Worm (Caenorhabditis elegans): ENCODE measurements around the gene athp-3.
A peak's percentile ranks its signal among the peaks of the same experiment; 100 is the strongest.

The athp-3 gene

ce11 chrIV:17088849-17089248 lies 40.7 kb upstream of the athp-3 start, which contains the start of gene Y116A8C.43 (continued):
- TF ChIP-seq B0336.3 (GFP tag; IDR thresholded peaks at IDR 0.05) (peak; percentile 68; the same call in 1 of the 2 replicates), snpc-1.1 (tag; optimal IDR thresholded peaks at IDR 0.05; ENCODE audit: insufficient read depth) (no peak), atf-7 (tag; optimal IDR thresholded peaks at IDR 0.05) (no peak), ekl-4 (GFP tag; IDR thresholded peaks at IDR 0.05) (peak; percentile 65; the same call in 1 of the 2 replicates), bed-1 (GFP tag; IDR thresholded peaks at IDR 0.05) (no peak), T26A5.8 (tag; optimal IDR thresholded peaks at IDR 0.05) (no peak), ceh-91 (GFP tag; IDR thresholded peaks at IDR 0.05) (no peak), let-526 (GFP tag; IDR thresholded peaks at IDR 0.05) (no peak), Y53G8AR.9 (GFP tag; conservative IDR thresholded peaks at IDR 0.05) (peak; percentile 76), attf-6 (GFP tag; IDR thresholded peaks at IDR 0.05) (peak; percentile 92), zim-3 (tag; optimal IDR thresholded peaks at IDR 0.05) (peak; percentile 57), let-607 (tag; optimal IDR thresholded peaks at IDR 0.05) (no peak), F49E8.2 (tag; optimal IDR thresholded peaks at IDR 0.05; ENCODE audit: insufficient read depth) (peak; percentile 65), nhr-120 (GFP tag; IDR thresholded peaks at IDR 0.05) (no peak), die-1 (tag; optimal IDR thresholded peaks at IDR 0.05) (peak; percentile 34), ceh-58 (GFP tag; IDR thresholded peaks at IDR 0.05) (no peak), bed-2 (GFP tag; IDR thresholded peaks at IDR 0.05) (no peak), mes-4 (tag; optimal IDR thresholded peaks at IDR 0.05) (peak; percentile 31), sdz-38 (tag; optimal IDR thresholded peaks at IDR 0.05) (no peak), ztf-22 (GFP tag; optimal IDR thresholded peaks at IDR 0.05) (no peak), tbx-9 (tag; optimal IDR thresholded peaks at IDR 0.05; ENCODE audit: borderline replicate concordance) (no peak), lsl-1 (GFP tag; optimal IDR thresholded peaks at IDR 0.05) (no peak), sptf-2 (GFP tag; optimal IDR thresholded peaks at IDR 0.05) (no peak), aptf-2 (GFP tag; conservative IDR thresholded peaks at IDR 0.05) (no peak), tbp1 (GFP tag; optimal IDR thresholded peaks at IDR 0.05) (peak; percentile 44), K11D2.4 (GFP tag; IDR thresholded peaks at IDR 0.05) (no peak), nhr-179 (tag; optimal IDR thresholded peaks at IDR 0.05) (no peak), Y53F4B.3 (GFP tag; IDR thresholded peaks at IDR 0.05) (no peak), madf-10 (tag; optimal IDR thresholded peaks at IDR 0.05) (no peak), rcor-1 (GFP tag; IDR thresholded peaks at IDR 0.05) (peak; percentile 38; the same call in 1 of the 2 replicates), attf-3 (GFP tag; conservative IDR thresholded peaks at IDR 0.05) (no peak), lin-40 (tag; optimal IDR thresholded peaks at IDR 0.05) (no peak), madf-3 (GFP tag; IDR thresholded peaks at IDR 0.05) (0 out of 2 replicates have a peak, but pooled peaks have one; percentile 59), madf-6 (GFP tag; IDR thresholded peaks at IDR 0.05) (peak; percentile 39; the same call in 1 of the 2 replicates), gei-17 (GFP tag; optimal IDR thresholded peaks at IDR 0.05) (no peak), nhr-27 (tag; optimal IDR thresholded peaks at IDR 0.05) (peak; percentile 8), tlf-1 (GFP tag; optimal IDR thresholded peaks at IDR 0.05) (peak; percentile 43), mxl-1 (tag; optimal IDR thresholded peaks at IDR 0.05) (peak; percentile 17), ama-1 (optimal IDR thresholded peaks at IDR 0.05) (no peak), ama-1 (GFP tag; optimal IDR thresholded peaks at IDR 0.05) (no peak), egl-18 (GFP tag; IDR thresholded peaks at IDR 0.05) (no peak), hrde-1 (tag; optimal IDR thresholded peaks at IDR 0.05; ENCODE audit: borderline replicate concordance) (peak; percentile 67), ztf-28 (GFP tag; IDR thresholded peaks at IDR 0.05) (0 out of 2 replicates have a peak, but pooled peaks have one; percentile 68), ztf-26 (tag; optimal IDR thresholded peaks at IDR 0.05) (no peak), F55B11.4 (tag; optimal IDR thresholded peaks at IDR 0.05; ENCODE audit: borderline replicate concordance, insufficient read depth) (no peak), madf-8 (GFP tag; conservative IDR thresholded peaks at IDR 0.05) (0 out of 2 replicates have a peak, but pooled peaks have one; percentile 8), him-1 (tag; optimal IDR thresholded peaks at IDR 0.05) (peak; percentile 37), Y95B8A.8 (GFP tag; IDR thresholded peaks at IDR 0.05) (0 out of 2 replicates have a peak, but pooled peaks have one; percentile 15)
